Fruit fly (Drosophila melanogaster) whole organism, embryonic: ENCODE data around the gene Arp3.

ENCODE experiments used
- Adf1 ChIP-seq: fragments of 200-800 bp; sonication (Bioruptor generic); IDR thresholded peaks from 2 replicates; pipeline ENCODE4 v1.3.6; 2022; ENCODE audit warnings: missing biosample characterization, missing genetic modification characterization
- Bgb ChIP-seq: fragments of 200-800 bp; sonication (Bioruptor generic); IDR thresholded peaks from 2 replicates; pipeline ENCODE4 v1.3.6; 2022; ENCODE audit warnings: missing biosample characterization, missing genetic modification characterization; ENCODE audit not compliant: partially characterized antibody
- CG10366 ChIP-seq: fragments of 200-800 bp; sonication (Bioruptor generic); IDR thresholded peaks from 2 replicates; pipeline ENCODE4 v1.3.6; 2022; ENCODE audit warnings: missing biosample characterization, missing genetic modification characterization
- CG12104 ChIP-seq: fragments of 200-800 bp; sonication (Bioruptor generic); optimal IDR thresholded peaks from 3 replicates; lab custom pipeline; 2016; ENCODE audit warnings: missing biosample characterization, missing genetic modification characterization
- CG12299 ChIP-seq: fragments of 200-800 bp; sonication (Bioruptor generic); optimal IDR thresholded peaks from 2 replicates; lab custom pipeline; 2018; ENCODE audit warnings: missing biosample characterization, mild to moderate bottlenecking, missing genetic modification characterization
- CG14710 ChIP-seq: fragments of 200-800 bp; sonication (Bioruptor generic); optimal IDR thresholded peaks from 3 replicates; lab custom pipeline; 2019; ENCODE audit warnings: missing biosample characterization, mild to moderate bottlenecking, missing genetic modification characterization, moderate library complexity
- CG1603 ChIP-seq: fragments of 200-800 bp; sonication (Bioruptor generic); optimal IDR thresholded peaks from 2 replicates; lab custom pipeline; 2019; ENCODE audit warnings: missing biosample characterization, mild to moderate bottlenecking, missing genetic modification characterization, moderate library complexity
- CG17328 ChIP-seq: fragments of 200-800 bp; sonication (Bioruptor generic); IDR thresholded peaks from 2 replicates; pipeline ENCODE4 v1.3.6; 2022; ENCODE audit warnings: missing biosample characterization, missing genetic modification characterization
- CG17912 ChIP-seq: fragments of 200-800 bp; sonication (Bioruptor generic); optimal IDR thresholded peaks from 2 replicates; lab custom pipeline; 2018; ENCODE audit warnings: missing biosample characterization, mild to moderate bottlenecking, missing genetic modification characterization
- CG18262 ChIP-seq: fragments of 200-800 bp; optimal IDR thresholded peaks from 3 replicates; lab custom pipeline; 2019; ENCODE audit warnings: missing biosample characterization, mild to moderate bottlenecking, missing genetic modification characterization, moderate library complexity
- CG2199 ChIP-seq: fragments of 200-800 bp; sonication (Bioruptor generic); IDR thresholded peaks from 3 replicates; pipeline ENCODE4 v1.3.6; 2022; ENCODE audit warnings: missing biosample characterization, missing genetic modification characterization
- CG3726 ChIP-seq: fragments of 200-800 bp; sonication (Bioruptor generic); IDR thresholded peaks from 3 replicates; pipeline ENCODE4, ENCODE4 v1.3.6; 2022; ENCODE audit warnings: missing biosample characterization, missing genetic modification characterization
- CG6175 ChIP-seq: fragments of 200-800 bp; sonication (Bioruptor generic); IDR thresholded peaks from 3 replicates; pipeline ENCODE4 v1.3.6; 2022; ENCODE audit warnings: missing biosample characterization, missing genetic modification characterization
- CG6765 ChIP-seq: fragments of 200-800 bp; sonication (Bioruptor generic); optimal IDR thresholded peaks from 3 replicates; lab custom pipeline; 2017; ENCODE audit warnings: missing biosample characterization, mild to moderate bottlenecking, missing genetic modification characterization
- CG8359 ChIP-seq: fragments of 200-800 bp; sonication (Bioruptor generic); optimal IDR thresholded peaks from 2 replicates; lab custom pipeline; 2017; ENCODE audit warnings: missing biosample characterization, mild to moderate bottlenecking, missing genetic modification characterization, borderline replicate concordance
- CG8478 ChIP-seq: fragments of >200 bp; optimal IDR thresholded peaks from 2 replicates; lab custom pipeline; 2018
- CG9437 ChIP-seq: fragments of 200-800 bp; sonication (Bioruptor generic); optimal IDR thresholded peaks from 2 replicates; lab custom pipeline; 2018; ENCODE audit warnings: missing biosample characterization, mild to moderate bottlenecking, missing genetic modification characterization
- CG9817 ChIP-seq: fragments of 200-800 bp; sonication (Bioruptor generic); optimal IDR thresholded peaks from 2 replicates; lab custom pipeline; 2018; ENCODE audit warnings: missing biosample characterization, mild to moderate bottlenecking, missing genetic modification characterization, moderate library complexity
- CHES-1-like ChIP-seq: fragments of 200-800 bp; sonication (Bioruptor generic); optimal IDR thresholded peaks from 2 replicates; lab custom pipeline; 2016; ENCODE audit warnings: missing biosample characterization, missing genetic modification characterization
- Chrac-16 ChIP-seq: fragments of 200-800 bp; sonication (Bioruptor generic); optimal IDR thresholded peaks from 3 replicates; lab custom pipeline; 2016; ENCODE audit warnings: missing biosample characterization, missing genetic modification characterization
- Eip74EF ChIP-seq, 2 experiments: fragments of 200-800 bp in 1 of 2; fragments of >200 bp in 1 of 2; sonication (Bioruptor generic) in 1 of 2; optimal IDR thresholded peaks; 2 replicates each; lab custom pipeline; 2017 to 2019; ENCODE audit warnings: missing biosample characterization in 2 of 2, missing genetic modification characterization in 2 of 2, mild to moderate bottlenecking in 1 of 2, moderate library complexity in 1 of 2
- Hmx ChIP-seq: fragments of 200-800 bp; sonication (Bioruptor generic); optimal IDR thresholded peaks from 2 replicates; lab custom pipeline; 2016; ENCODE audit warnings: missing biosample characterization, missing genetic modification characterization
- Lhr ChIP-seq: fragments of 200-800 bp; sonication (Bioruptor generic); optimal IDR thresholded peaks from 3 replicates; lab custom pipeline; 2017; ENCODE audit warnings: mild to moderate bottlenecking, missing biosample characterization, missing genetic modification reagents, missing genetic modification characterization
- Mad ChIP-seq: fragments of 200-800 bp; sonication (Bioruptor generic); optimal IDR thresholded peaks from 2 replicates; lab custom pipeline; 2016; ENCODE audit warnings: missing biosample characterization, missing genetic modification characterization
- Med ChIP-seq: fragments of 200-800 bp; sonication (Bioruptor generic); peaks from one replicate; lab custom pipeline; 2016; ENCODE audit warnings: missing biosample characterization, missing genetic modification characterization, mild to moderate bottlenecking, inconsistent platforms, moderate library complexity
- NfI ChIP-seq: fragments of 200-800 bp; sonication (Bioruptor generic); optimal IDR thresholded peaks from 3 replicates; lab custom pipeline; 2018; ENCODE audit warnings: missing biosample characterization, mild to moderate bottlenecking, missing genetic modification characterization, moderate library complexity
- Optix ChIP-seq: fragments of 200-800 bp; sonication (Bioruptor generic); IDR thresholded peaks from 3 replicates; pipeline ENCODE4 v1.3.6; 2022; ENCODE audit warnings: missing biosample characterization, missing genetic modification characterization
- Ptx1 ChIP-seq: fragments of 200-800 bp; sonication (Bioruptor generic); IDR thresholded peaks from 2 replicates; pipeline ENCODE4 v1.3.6; 2022; ENCODE audit warnings: missing biosample characterization, missing genetic modification characterization
- Sox100B ChIP-seq: fragments of 200-800 bp; sonication (Bioruptor generic); optimal IDR thresholded peaks from 3 replicates; lab custom pipeline; 2018; ENCODE audit warnings: missing biosample characterization, mild to moderate bottlenecking, missing genetic modification characterization
- Vsx1 ChIP-seq: fragments of 200-800 bp; sonication (Bioruptor generic); optimal IDR thresholded peaks from 2 replicates; lab custom pipeline; 2017; ENCODE audit warnings: missing biosample characterization, mild to moderate bottlenecking, missing genetic modification characterization, missing genetic modification reagents
- ap ChIP-seq: fragments of 200-800 bp; sonication (Bioruptor generic); IDR thresholded peaks from 2 replicates; pipeline ENCODE4 v1.3.6; 2022; ENCODE audit warnings: missing biosample characterization, missing genetic modification characterization
- ato ChIP-seq: fragments of 200-800 bp; sonication (Bioruptor generic); IDR thresholded peaks from 2 replicates; pipeline ENCODE4 v1.3.6; 2022; ENCODE audit warnings: missing biosample characterization, missing genetic modification characterization; ENCODE audit not compliant: partially characterized antibody
- bigmax ChIP-seq: fragments of 200-800 bp; sonication (Bioruptor generic); optimal IDR thresholded peaks from 2 replicates; lab custom pipeline; 2018; ENCODE audit warnings: missing biosample characterization, mild to moderate bottlenecking, missing genetic modification characterization
- chn ChIP-seq: fragments of 200-800 bp; sonication (Bioruptor generic); optimal IDR thresholded peaks from 2 replicates; lab custom pipeline; 2016; ENCODE audit warnings: missing biosample characterization, missing genetic modification characterization
- croc ChIP-seq: fragments of 200-800 bp; sonication (Bioruptor generic); conservative IDR thresholded peaks from 3 replicates; pipeline ENCODE4 v1.3.6; 2022; ENCODE audit warnings: missing biosample characterization, missing genetic modification characterization
- crol ChIP-seq: fragments of 200-800 bp; sonication (Bioruptor generic); IDR thresholded peaks from 2 replicates; pipeline ENCODE4 v1.3.6; 2022; ENCODE audit warnings: missing biosample characterization, missing genetic modification characterization
- dmrt11E ChIP-seq: fragments of 200-800 bp; sonication (Bioruptor generic); optimal IDR thresholded peaks from 3 replicates; lab custom pipeline; 2018; ENCODE audit warnings: missing biosample characterization, mild to moderate bottlenecking, missing genetic modification characterization, moderate library complexity
- ems ChIP-seq: fragments of 200-800 bp; sonication (Bioruptor generic); optimal IDR thresholded peaks from 3 replicates; lab custom pipeline; 2016; ENCODE audit warnings: missing biosample characterization, missing genetic modification characterization
- fd3F ChIP-seq: fragments of 200-800 bp; sonication (Bioruptor generic); optimal IDR thresholded peaks from 2 replicates; lab custom pipeline; 2018; ENCODE audit warnings: missing biosample characterization, mild to moderate bottlenecking, missing genetic modification characterization, moderate library complexity
- gfzf ChIP-seq: fragments of 200-800 bp; sonication (Bioruptor generic); optimal IDR thresholded peaks from 2 replicates; lab custom pipeline; 2016; ENCODE audit warnings: missing biosample characterization, mild to moderate bottlenecking, missing genetic modification characterization, moderate library complexity
- lab ChIP-seq: fragments of 200-800 bp; sonication (Bioruptor generic); optimal IDR thresholded peaks from 3 replicates; lab custom pipeline; 2017; ENCODE audit warnings: missing biosample characterization, missing genetic modification characterization, mild to moderate bottlenecking, moderate library complexity, missing genetic modification reagents
- mam ChIP-seq: fragments of 200-800 bp; sonication (Bioruptor generic); optimal IDR thresholded peaks from 3 replicates; lab custom pipeline; 2016; ENCODE audit warnings: missing biosample characterization, missing genetic modification characterization
- mld ChIP-seq: fragments of 200-800 bp; sonication (Bioruptor generic); IDR thresholded peaks from 3 replicates; pipeline ENCODE4 v1.3.6; 2022; ENCODE audit warnings: missing biosample characterization, missing genetic modification characterization; ENCODE audit not compliant: partially characterized antibody
- odd ChIP-seq: fragments of 200-800 bp; sonication (Bioruptor generic); optimal IDR thresholded peaks from 2 replicates; lab custom pipeline; 2017; ENCODE audit warnings: missing biosample characterization, mild to moderate bottlenecking, missing genetic modification characterization
- pnt ChIP-seq: fragments of 200-800 bp; sonication (Bioruptor generic); optimal IDR thresholded peaks from 3 replicates; lab custom pipeline; 2016; ENCODE audit warnings: missing biosample characterization, missing genetic modification characterization
- pros ChIP-seq: fragments of 200-800 bp; sonication (Bioruptor generic); optimal IDR thresholded peaks from 3 replicates; lab custom pipeline; 2019; ENCODE audit warnings: missing biosample characterization, mild to moderate bottlenecking, missing genetic modification characterization, moderate library complexity
- sd ChIP-seq: fragments of 200-800 bp; sonication (Bioruptor generic); optimal IDR thresholded peaks from 3 replicates; lab custom pipeline; 2018; ENCODE audit warnings: missing biosample characterization, mild to moderate bottlenecking, missing genetic modification characterization, moderate library complexity
- sens ChIP-seq: fragments of 200-800 bp; sonication (Bioruptor generic); peaks from one replicate; lab custom pipeline; 2016; ENCODE audit warnings: missing biosample characterization, missing genetic modification characterization
- shn ChIP-seq: fragments of 200-800 bp; sonication (Bioruptor generic); optimal IDR thresholded peaks from 3 replicates; lab custom pipeline; 2016; ENCODE audit warnings: missing biosample characterization, missing genetic modification characterization
- ssp ChIP-seq: fragments of 200-800 bp; sonication (Bioruptor generic); IDR thresholded peaks from 2 replicates; pipeline ENCODE4 v1.3.6; 2022; ENCODE audit warnings: missing biosample characterization, missing genetic modification characterization
- twi ChIP-seq: fragments of 200-800 bp; optimal IDR thresholded peaks from 2 replicates; lab custom pipeline; 2019; ENCODE audit warnings: missing biosample characterization, mild to moderate bottlenecking, missing genetic modification characterization, moderate library complexity

Gene Arp3

DNA sequence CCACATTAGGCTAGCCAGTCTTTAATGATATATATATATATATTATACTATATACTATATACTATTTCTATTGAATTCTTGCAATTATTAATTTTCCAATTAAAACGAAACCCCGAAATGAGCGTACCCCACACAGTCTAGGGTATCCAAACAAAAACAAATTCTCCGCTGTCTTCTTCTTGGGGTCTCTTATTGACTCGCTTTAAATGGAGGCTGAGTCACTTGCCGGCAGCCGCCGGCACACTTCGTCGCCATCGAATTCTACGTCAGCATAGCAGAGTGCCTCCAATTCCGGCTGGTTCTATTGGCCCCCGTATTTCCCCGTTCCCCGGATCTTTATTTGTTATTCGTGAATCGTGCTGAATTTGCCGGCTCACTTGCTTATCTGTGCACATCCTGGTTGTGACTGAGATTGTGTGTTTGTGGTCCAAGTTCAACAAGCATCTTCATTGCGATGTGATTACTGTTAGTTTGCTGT is 21.0 kb downstream of the Arp3 start (continued):
- no peak for TF ChIP-seq CG17912
- TF ChIP-seq pros (GFP tag; lab: Kevin White, UChicago): no peak
- TF ChIP-seq CG6765: peak; percentile 2
- TF ChIP-seq Sox100B (GFP tag; lab: Kevin White, UChicago): no peak
- peak; percentile 15 for TF ChIP-seq shn (GFP tag; lab: Kevin White, UChicago)
- no peak for TF ChIP-seq mld (GFP tag; lab: Robert Waterston, UW)
- no peak for TF ChIP-seq CG2199 (GFP tag; lab: Robert Waterston, UW)
- TF ChIP-seq ssp (GFP tag; lab: Robert Waterston, UW): no peak
- TF ChIP-seq Med (GFP tag; lab: Kevin White, UChicago): peak; percentile 80
- peak; percentile 32 for TF ChIP-seq lab (GFP tag; lab: Kevin White, UChicago)
- TF ChIP-seq CG6175: no peak
- TF ChIP-seq CG12104 (GFP tag; lab: Kevin White, UChicago): no peak
- TF ChIP-seq sd (tag; lab: Kevin White, UChicago): peak; percentile 74
- no peak for TF ChIP-seq CHES-1-like (GFP tag; lab: Kevin White, UChicago)
- no peak for TF ChIP-seq Hmx
- TF ChIP-seq Adf1: no peak; the same call in 1 of the 2 replicates
- no peak for TF ChIP-seq Optix (GFP tag; lab: Robert Waterston, UW)
- TF ChIP-seq Eip74EF (GFP tag; optimal IDR thresholded peaks at IDR 0.05; lab: Kevin White, UChicago): peak in 1 of 2 experiments; percentile 1
- TF ChIP-seq Lhr (GFP tag; lab: Kevin White, UChicago): no peak
- no peak for TF ChIP-seq Ptx1 (GFP tag; lab: Robert Waterston, UW)
- no peak for TF ChIP-seq CG14710
- no peak for TF ChIP-seq Bgb
- TF ChIP-seq fd3F: no peak
- TF ChIP-seq CG3726 (GFP tag; lab: Robert Waterston, UW): no peak
- TF ChIP-seq CG1603 (tag; lab: Kevin White, UChicago): no peak
- no peak for TF ChIP-seq twi (tag; lab: Kevin White, UChicago)
- TF ChIP-seq CG10366 (GFP tag; lab: Robert Waterston, UW): no peak
- TF ChIP-seq odd (GFP tag; lab: Kevin White, UChicago): no peak
- TF ChIP-seq sens (GFP tag; lab: Kevin White, UChicago): peak; percentile 41
- no peak for TF ChIP-seq Vsx1 (GFP tag; lab: Kevin White, UChicago)
- TF ChIP-seq crol (GFP tag; lab: Robert Waterston, UW): peak; percentile 67
- no peak for TF ChIP-seq chn (GFP tag; lab: Kevin White, UChicago)
- no peak for TF ChIP-seq pnt
- TF ChIP-seq NfI (GFP tag; lab: Kevin White, UChicago): no peak
- TF ChIP-seq ap: no peak
- TF ChIP-seq CG8478 (lab: Kevin White, UChicago): no peak
- no peak for TF ChIP-seq ems
- no peak for TF ChIP-seq Chrac-16
- TF ChIP-seq croc (GFP tag; lab: Robert Waterston, UW): no peak
- no peak for TF ChIP-seq CG12299 (tag; lab: Kevin White, UChicago)
- no peak for TF ChIP-seq CG9437 (GFP tag; lab: Kevin White, UChicago)
- TF ChIP-seq mam (GFP tag; lab: Kevin White, UChicago): no peak
- TF ChIP-seq dmrt11E (tag; lab: Kevin White, UChicago): no peak
- no peak for TF ChIP-seq bigmax
- TF ChIP-seq CG8359: no peak
- no peak for TF ChIP-seq gfzf (GFP tag; lab: Kevin White, UChicago)
- TF ChIP-seq ato (GFP tag; lab: Robert Waterston, UW): no peak
- TF ChIP-seq CG9817 (tag; lab: Kevin White, UChicago): peak; percentile 18
- no peak for TF ChIP-seq Mad (GFP tag; lab: Kevin White, UChicago)
- TF ChIP-seq CG18262: peak; percentile 22
- TF ChIP-seq CG17328 (GFP tag; lab: Robert Waterston, UW): no peak
